Fruit fly (Drosophila melanogaster) whole organism, embryonic: ENCODE results near the gene cerv.
A peak's percentile ranks its signal among the peaks of the same experiment; 100 is the strongest.

ENCODE experiments used
- CG10654 ChIP-seq: fragments of 200-800 bp; sonication (Bioruptor generic); optimal IDR thresholded peaks from 2 replicates; lab custom pipeline; 2016; ENCODE audit warnings: missing biosample characterization, missing genetic modification characterization
- CG11504 ChIP-seq: fragments of 200-800 bp; sonication (Bioruptor generic); optimal IDR thresholded peaks from 3 replicates; lab custom pipeline; 2019; ENCODE audit warnings: missing biosample characterization, mild to moderate bottlenecking, missing genetic modification characterization, moderate library complexity
- CG12155 ChIP-seq: fragments of 200-800 bp; sonication (Bioruptor generic); optimal IDR thresholded peaks from 3 replicates; lab custom pipeline; 2016; ENCODE audit warnings: missing biosample characterization, missing genetic modification characterization
- CG12769 ChIP-seq: fragments of 200-800 bp; sonication (Bioruptor generic); optimal IDR thresholded peaks from 2 replicates; lab custom pipeline; 2019; ENCODE audit warnings: missing biosample characterization, mild to moderate bottlenecking, missing genetic modification characterization, moderate library complexity
- CG13775 ChIP-seq: fragments of 200-800 bp; sonication (Bioruptor generic); optimal IDR thresholded peaks from 3 replicates; lab custom pipeline; 2017; ENCODE audit warnings: missing biosample characterization, mild to moderate bottlenecking, missing genetic modification characterization
- CG13894 ChIP-seq: fragments of 200-800 bp; sonication (Bioruptor generic); optimal IDR thresholded peaks from 3 replicates; lab custom pipeline; 2018; ENCODE audit warnings: missing biosample characterization, mild to moderate bottlenecking, missing genetic modification characterization, moderate library complexity
- CG14050 ChIP-seq: fragments of 200-800 bp; sonication (Bioruptor generic); IDR thresholded peaks from 3 replicates; pipeline ENCODE4 v1.3.6; 2022; ENCODE audit warnings: missing biosample characterization, missing genetic modification characterization
- CG1529 ChIP-seq: fragments of 200-800 bp; sonication (Bioruptor generic); optimal IDR thresholded peaks from 3 replicates; lab custom pipeline; 2018; ENCODE audit warnings: missing biosample characterization, missing genetic modification characterization
- CG15696 ChIP-seq: fragments of 200-800 bp; sonication (Bioruptor generic); optimal IDR thresholded peaks from 2 replicates; lab custom pipeline; 2019; ENCODE audit warnings: missing biosample characterization, mild to moderate bottlenecking, missing genetic modification characterization, moderate library complexity
- CG16863 ChIP-seq: fragments of 200-800 bp; sonication (Bioruptor generic); optimal IDR thresholded peaks from 3 replicates; lab custom pipeline; 2016; ENCODE audit warnings: missing biosample characterization, missing genetic modification characterization
- CG17359 ChIP-seq: fragments of 200-800 bp; sonication (Bioruptor generic); optimal IDR thresholded peaks from 3 replicates; lab custom pipeline; 2018; ENCODE audit warnings: missing biosample characterization, mild to moderate bottlenecking, missing genetic modification characterization, moderate library complexity
- CG17361 ChIP-seq: fragments of 200-800 bp; sonication (Bioruptor generic); IDR thresholded peaks from 3 replicates; pipeline ENCODE4 v1.3.6; 2022; ENCODE audit warnings: missing biosample characterization, missing genetic modification characterization
- CG17612 ChIP-seq: fragments of 200-800 bp; sonication (Bioruptor generic); IDR thresholded peaks from 2 replicates; pipeline ENCODE4 v1.3.6; 2022; ENCODE audit warnings: missing biosample characterization, missing genetic modification characterization
- CG2202 ChIP-seq: fragments of 200-800 bp; sonication (Bioruptor generic); optimal IDR thresholded peaks from 2 replicates; lab custom pipeline; 2018; ENCODE audit warnings: missing biosample characterization, mild to moderate bottlenecking, missing genetic modification characterization
- CG31224 ChIP-seq: fragments of 200-800 bp; sonication (Bioruptor generic); IDR thresholded peaks from 2 replicates; pipeline ENCODE4 v1.3.6; 2022; ENCODE audit warnings: missing biosample characterization, missing genetic modification characterization
- CG34376 ChIP-seq: fragments of 200-800 bp; sonication (Bioruptor generic); optimal IDR thresholded peaks from 2 replicates; lab custom pipeline; 2018; ENCODE audit warnings: missing biosample characterization, mild to moderate bottlenecking, missing genetic modification characterization
- CG4360 ChIP-seq: fragments of 200-800 bp; sonication (Bioruptor generic); IDR thresholded peaks from 2 replicates; pipeline ENCODE4 v1.3.6; 2022; ENCODE audit warnings: missing biosample characterization, missing genetic modification characterization
- CG5953 ChIP-seq: fragments of 200-800 bp; sonication (Bioruptor generic); IDR thresholded peaks from 2 replicates; pipeline ENCODE4 v1.3.6; 2022; ENCODE audit warnings: missing biosample characterization, missing genetic modification characterization
- CG6175 ChIP-seq: fragments of 200-800 bp; sonication (Bioruptor generic); IDR thresholded peaks from 3 replicates; pipeline ENCODE4 v1.3.6; 2022; ENCODE audit warnings: missing biosample characterization, missing genetic modification characterization
- CG6654 ChIP-seq: fragments of 200-800 bp; sonication (Bioruptor generic); optimal IDR thresholded peaks from 2 replicates; lab custom pipeline; 2017; ENCODE audit warnings: missing biosample characterization, mild to moderate bottlenecking, missing genetic modification characterization
- CG7556 ChIP-seq: fragments of 200-800 bp; sonication (Bioruptor generic); optimal IDR thresholded peaks from 2 replicates; lab custom pipeline; 2017; ENCODE audit warnings: missing biosample characterization, mild to moderate bottlenecking, missing genetic modification characterization
- Drgx ChIP-seq: fragments of 200-800 bp; sonication (Bioruptor generic); IDR thresholded peaks from 2 replicates; pipeline ENCODE4 v1.3.6; 2022; ENCODE audit warnings: missing biosample characterization, missing genetic modification characterization
- HLHmδ ChIP-seq: fragments of 200-800 bp; sonication (Bioruptor generic); optimal IDR thresholded peaks from 2 replicates; lab custom pipeline; 2018; ENCODE audit warnings: missing biosample characterization, mild to moderate bottlenecking, missing genetic modification characterization, moderate library complexity
- Jarid2 ChIP-seq: fragments of 200-800 bp; sonication (Bioruptor generic); optimal IDR thresholded peaks from 3 replicates; lab custom pipeline; 2017; ENCODE audit warnings: mild to moderate bottlenecking, missing biosample characterization, missing genetic modification reagents, missing genetic modification characterization
- Kr ChIP-seq: fragments of 200-800 bp; sonication (Bioruptor generic); optimal IDR thresholded peaks from 2 replicates; lab custom pipeline; 2017; ENCODE audit warnings: missing biosample characterization, mild to moderate bottlenecking, missing genetic modification characterization
- NC2α ChIP-seq: fragments of 200-800 bp; sonication (Bioruptor generic); optimal IDR thresholded peaks from 2 replicates; lab custom pipeline; 2016; ENCODE audit warnings: missing biosample characterization, missing genetic modification characterization
- Opbp ChIP-seq: fragments of 200-800 bp; sonication (Bioruptor generic); IDR thresholded peaks from 3 replicates; pipeline ENCODE4 v1.3.6; 2022; ENCODE audit warnings: missing biosample characterization, missing genetic modification characterization; ENCODE audit not compliant: partially characterized antibody
- Optix ChIP-seq: fragments of 200-800 bp; sonication (Bioruptor generic); IDR thresholded peaks from 3 replicates; pipeline ENCODE4 v1.3.6; 2022; ENCODE audit warnings: missing biosample characterization, missing genetic modification characterization
- Sin3A ChIP-seq: fragments of >200 bp; optimal IDR thresholded peaks from 2 replicates; lab custom pipeline; 2018
- Sry-β ChIP-seq: fragments of 200-800 bp; sonication (Bioruptor generic); optimal IDR thresholded peaks from 2 replicates; lab custom pipeline; 2018; ENCODE audit warnings: missing biosample characterization, mild to moderate bottlenecking, missing genetic modification characterization, moderate library complexity
- ap ChIP-seq: fragments of 200-800 bp; sonication (Bioruptor generic); IDR thresholded peaks from 2 replicates; pipeline ENCODE4 v1.3.6; 2022; ENCODE audit warnings: missing biosample characterization, missing genetic modification characterization
- bab2 ChIP-seq: fragments of 200-800 bp; sonication (Bioruptor generic); optimal IDR thresholded peaks from 2 replicates; lab custom pipeline; 2016; ENCODE audit warnings: missing biosample characterization, missing genetic modification characterization
- bbx ChIP-seq: fragments of 200-800 bp; sonication (Bioruptor generic); IDR thresholded peaks from 2 replicates; pipeline ENCODE4 v1.3.6; 2022; ENCODE audit warnings: missing biosample characterization, missing genetic modification characterization; ENCODE audit not compliant: partially characterized antibody
- bowl ChIP-seq: fragments of 200-800 bp; sonication (Bioruptor generic); IDR thresholded peaks from 2 replicates; pipeline ENCODE4 v1.3.6; 2022; ENCODE audit warnings: missing biosample characterization, missing genetic modification characterization
- cad ChIP-seq: fragments of >200 bp; optimal IDR thresholded peaks from 2 replicates; lab custom pipeline; 2017; ENCODE audit warnings: missing biosample characterization, missing genetic modification characterization
- chm ChIP-seq: fragments of 200-800 bp; sonication (Bioruptor generic); IDR thresholded peaks from 2 replicates; pipeline ENCODE4 v1.3.6; 2022; ENCODE audit warnings: missing biosample characterization, missing genetic modification characterization
- crp ChIP-seq, 2 experiments: fragments of 200-800 bp; sonication (Bioruptor generic); optimal IDR thresholded peaks; 2 replicates in 1 of 2; 3 replicates in 1 of 2; lab custom pipeline; 2017; ENCODE audit warnings: missing biosample characterization in 2 of 2, missing genetic modification characterization in 2 of 2, mild to moderate bottlenecking in 1 of 2, moderate library complexity in 1 of 2
- cwo ChIP-seq: fragments of 200-800 bp; sonication (Bioruptor generic); optimal IDR thresholded peaks from 3 replicates; lab custom pipeline; 2017; ENCODE audit warnings: missing biosample characterization, missing genetic modification characterization, mild to moderate bottlenecking, moderate library complexity, missing genetic modification reagents
- da ChIP-seq: fragments of 200-800 bp; sonication (Bioruptor generic); optimal IDR thresholded peaks from 2 replicates; lab custom pipeline; 2016; ENCODE audit warnings: missing biosample characterization, missing genetic modification characterization
- dmrt11E ChIP-seq: fragments of 200-800 bp; sonication (Bioruptor generic); optimal IDR thresholded peaks from 3 replicates; lab custom pipeline; 2018; ENCODE audit warnings: missing biosample characterization, mild to moderate bottlenecking, missing genetic modification characterization, moderate library complexity
- eve ChIP-seq, 2 experiments: fragments of >200 bp; optimal IDR thresholded peaks; 2 replicates each; lab custom pipeline; 2017; ENCODE audit warnings: missing biosample characterization in 2 of 2, missing genetic modification characterization in 2 of 2
- eyg ChIP-seq: fragments of 200-800 bp; sonication (Bioruptor generic); optimal IDR thresholded peaks from 3 replicates; lab custom pipeline; 2016; ENCODE audit warnings: missing biosample characterization, missing genetic modification characterization
- fd3F ChIP-seq: fragments of 200-800 bp; sonication (Bioruptor generic); optimal IDR thresholded peaks from 2 replicates; lab custom pipeline; 2018; ENCODE audit warnings: missing biosample characterization, mild to moderate bottlenecking, missing genetic modification characterization, moderate library complexity
- fu2 ChIP-seq: fragments of 200-800 bp; sonication (Bioruptor generic); optimal IDR thresholded peaks from 2 replicates; lab custom pipeline; 2016; ENCODE audit warnings: missing biosample characterization, missing genetic modification characterization
- gcm2 ChIP-seq: fragments of 200-800 bp; sonication (Bioruptor generic); optimal IDR thresholded peaks from 2 replicates; lab custom pipeline; 2016; ENCODE audit warnings: missing biosample characterization, missing genetic modification characterization
- her ChIP-seq: fragments of 200-800 bp; sonication (Bioruptor generic); optimal IDR thresholded peaks from 2 replicates; lab custom pipeline; 2016; ENCODE audit warnings: missing biosample characterization, missing genetic modification characterization
- jumu ChIP-seq: fragments of 200-800 bp; sonication (Bioruptor generic); optimal IDR thresholded peaks from 3 replicates; lab custom pipeline; 2016; ENCODE audit warnings: missing biosample characterization, missing genetic modification characterization
- kah ChIP-seq: fragments of 200-800 bp; sonication (Bioruptor generic); optimal IDR thresholded peaks from 2 replicates; lab custom pipeline; 2018; ENCODE audit warnings: missing biosample characterization, mild to moderate bottlenecking, missing genetic modification characterization
- mam ChIP-seq: fragments of 200-800 bp; sonication (Bioruptor generic); optimal IDR thresholded peaks from 3 replicates; lab custom pipeline; 2016; ENCODE audit warnings: missing biosample characterization, missing genetic modification characterization
- schlank ChIP-seq: fragments of 200-800 bp; sonication (Bioruptor generic); optimal IDR thresholded peaks from 2 replicates; lab custom pipeline; 2018; ENCODE audit warnings: missing biosample characterization, mild to moderate bottlenecking, missing genetic modification characterization
- trem ChIP-seq: fragments of 200-800 bp; optimal IDR thresholded peaks from 3 replicates; lab custom pipeline; 2019; ENCODE audit warnings: missing biosample characterization, mild to moderate bottlenecking, missing genetic modification characterization, moderate library complexity
- vfl ChIP-seq: fragments of 200-800 bp; sonication (Bioruptor generic); optimal IDR thresholded peaks from 2 replicates; lab custom pipeline; 2016; ENCODE audit warnings: missing biosample characterization, missing genetic modification characterization

The cerv gene

DNA sequence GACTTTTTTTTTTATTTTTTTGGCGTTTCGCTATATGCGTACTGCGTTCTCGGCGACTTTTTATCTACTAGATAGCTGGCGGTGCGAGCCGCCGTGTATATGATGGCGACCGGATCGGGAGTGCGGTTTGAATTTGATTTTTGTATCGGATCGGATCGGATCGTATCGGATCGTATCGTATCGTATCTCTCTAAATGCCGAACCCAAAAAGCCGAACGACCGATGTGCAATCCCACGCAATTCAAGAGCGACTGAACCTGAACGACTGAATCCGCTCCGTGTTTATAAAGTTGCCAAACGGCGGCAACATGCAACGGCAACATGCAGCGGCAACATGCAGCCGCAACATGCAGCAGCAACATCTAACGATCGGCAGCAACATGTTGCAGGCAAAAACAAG lies 48.3 kb upstream of the cerv start (continued):
- no peak for TF ChIP-seq CG10654 (GFP tag; lab: Kevin White, UChicago)
- no peak for TF ChIP-seq bab2 (GFP tag; lab: Kevin White, UChicago)
- TF ChIP-seq Sin3A: no peak
- peak; percentile 94 for TF ChIP-seq Jarid2 (GFP tag; lab: Kevin White, UChicago)
- TF ChIP-seq CG4360 (GFP tag; lab: Robert Waterston, UW): no peak
- TF ChIP-seq CG12155 (GFP tag; lab: Kevin White, UChicago): no peak
- TF ChIP-seq bowl (GFP tag; lab: Robert Waterston, UW): 0 out of 2 replicates have a peak, but pooled peaks have one; percentile 8
- TF ChIP-seq CG11504: peak; percentile 100
- no peak for TF ChIP-seq HLHmδ
- TF ChIP-seq Sry-β (GFP tag; lab: Kevin White, UChicago): no peak
- peak; percentile 35 for TF ChIP-seq CG17359
- TF ChIP-seq dmrt11E (tag; lab: Kevin White, UChicago): no peak
- no peak for TF ChIP-seq fd3F (GFP tag; lab: Kevin White, UChicago)
- no peak for TF ChIP-seq gcm2 (GFP tag; lab: Kevin White, UChicago)
- TF ChIP-seq her (GFP tag; lab: Kevin White, UChicago): no peak
- no peak for TF ChIP-seq CG2202 (tag; lab: Kevin White, UChicago)
- TF ChIP-seq schlank (tag; lab: Kevin White, UChicago): no peak
- TF ChIP-seq CG15696 (tag; lab: Kevin White, UChicago): no peak
- no peak for TF ChIP-seq trem (tag; lab: Kevin White, UChicago)
- no peak for TF ChIP-seq cad
- no peak for TF ChIP-seq CG13775 (GFP tag; lab: Kevin White, UChicago)
- no peak for TF ChIP-seq eve (GFP tag; optimal IDR thresholded peaks at IDR 0.05; lab: Kevin White, UChicago)
- TF ChIP-seq CG5953 (GFP tag; lab: Robert Waterston, UW): 0 out of 2 replicates have a peak, but pooled peaks have one; percentile 7
- no peak for TF ChIP-seq cwo (GFP tag; lab: Kevin White, UChicago)
- TF ChIP-seq NC2α (GFP tag; lab: Kevin White, UChicago): no peak
- peak; percentile 71; the same call in 2 of the 3 replicates for TF ChIP-seq Opbp (GFP tag; lab: Robert Waterston, UW)
- no peak for TF ChIP-seq da (GFP tag; lab: Kevin White, UChicago)
- no peak for TF ChIP-seq CG6654
- TF ChIP-seq Optix: peak; percentile 40; the same call in 1 of the 3 replicates
- TF ChIP-seq CG12769: peak; percentile 54
- TF ChIP-seq CG16863 (GFP tag; lab: Kevin White, UChicago): no peak
- no peak for TF ChIP-seq fu2 (GFP tag; lab: Kevin White, UChicago)
- peak; percentile 51; the same call in 1 of the 2 replicates for TF ChIP-seq bbx (GFP tag; lab: Robert Waterston, UW)
- 0 out of 2 replicates have a peak, but pooled peaks have one; percentile 14 for TF ChIP-seq Drgx (GFP tag; lab: Robert Waterston, UW)
- no peak for TF ChIP-seq vfl (GFP tag; lab: Kevin White, UChicago)
- no peak for TF ChIP-seq CG17361 (GFP tag; lab: Robert Waterston, UW)
- peak; percentile 7 for TF ChIP-seq CG34376
- no peak for TF ChIP-seq eyg
- TF ChIP-seq Kr: no peak
- no peak for TF ChIP-seq CG17612 (GFP tag; lab: Robert Waterston, UW)
- TF ChIP-seq CG31224 (GFP tag; lab: Robert Waterston, UW): no peak
- no peak for TF ChIP-seq CG14050 (GFP tag; lab: Robert Waterston, UW)
- no peak for TF ChIP-seq crp (GFP tag; optimal IDR thresholded peaks at IDR 0.05; lab: Kevin White, UChicago)
- peak; percentile 78 for TF ChIP-seq CG13894
- no peak for TF ChIP-seq kah (GFP tag; lab: Kevin White, UChicago)
- 0 out of 2 replicates have a peak, but pooled peaks have one; percentile 61 for TF ChIP-seq chm (GFP tag; lab: Robert Waterston, UW)
- TF ChIP-seq ap (GFP tag; lab: Robert Waterston, UW): no peak
- no peak for TF ChIP-seq CG1529 (GFP tag; lab: Kevin White, UChicago)
- TF ChIP-seq jumu (GFP tag; lab: Kevin White, UChicago): no peak
- no peak for TF ChIP-seq mam
- no peak for TF ChIP-seq CG7556 (GFP tag; lab: Kevin White, UChicago)
- TF ChIP-seq CG6175: 0 out of 3 replicates have a peak, but pooled peaks have one; percentile 17
